Worm (Caenorhabditis elegans): ENCODE results near the gene F41C3.2.

F41C3.2 gene

DNA sequence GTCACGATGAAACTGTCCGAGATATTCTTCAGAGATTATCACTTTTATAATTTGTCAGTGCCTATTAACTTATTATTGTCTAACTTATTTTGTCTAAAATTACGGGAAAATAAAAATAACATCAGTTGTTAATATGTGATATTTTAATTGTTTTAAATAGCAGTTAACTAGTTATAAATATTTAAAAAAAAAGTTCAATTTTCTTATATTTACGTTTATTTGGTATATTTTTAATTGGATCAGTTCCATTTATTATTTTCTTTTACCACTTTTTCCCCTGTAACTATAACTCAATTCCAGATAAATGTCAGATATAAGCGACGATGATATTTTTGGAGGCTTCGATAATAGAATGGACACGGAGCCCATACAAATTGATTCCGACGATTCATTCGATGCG is 45.7 kb downstream of the F41C3.2 start, which contains the start of gene C33F10.4:
TSS of gene C33F10.4 (plus strand) at position 301 of the 400 bp plus-strand sequence.
- no peak for TF ChIP-seq hmbx-1 (tag; optimal IDR thresholded peaks at IDR 0.05)
- no peak for TF ChIP-seq tra-4 (tag; optimal IDR thresholded peaks at IDR 0.05)
- no peak for TF ChIP-seq hnd-1 (tag; optimal IDR thresholded peaks at IDR 0.05)
- TF ChIP-seq tbx-11 (GFP tag; IDR thresholded peaks at IDR 0.05), result no peak
- TF ChIP-seq F13C5.2 (tag; optimal IDR thresholded peaks at IDR 0.05), result no peak
- TF ChIP-seq hmg-4 (GFP tag; optimal IDR thresholded peaks at IDR 0.05), result no peak
- no peak for TF ChIP-seq tbx-37 (GFP tag; conservative IDR thresholded peaks at IDR 0.05)
- no peak for TF ChIP-seq ceh-36 (tag; optimal IDR thresholded peaks at IDR 0.05)
- no peak for TF ChIP-seq ceh-13 (GFP tag; optimal IDR thresholded peaks at IDR 0.05)
- TF ChIP-seq ama-1 (optimal IDR thresholded peaks at IDR 0.05), result no peak
- TF ChIP-seq pes-1 (GFP tag; IDR thresholded peaks at IDR 0.05), result no peak
- no peak for TF ChIP-seq scrt-1 (GFP tag; IDR thresholded peaks at IDR 0.05)
- no peak for TF ChIP-seq ets-7 (tag; optimal IDR thresholded peaks at IDR 0.05)

DNA sequence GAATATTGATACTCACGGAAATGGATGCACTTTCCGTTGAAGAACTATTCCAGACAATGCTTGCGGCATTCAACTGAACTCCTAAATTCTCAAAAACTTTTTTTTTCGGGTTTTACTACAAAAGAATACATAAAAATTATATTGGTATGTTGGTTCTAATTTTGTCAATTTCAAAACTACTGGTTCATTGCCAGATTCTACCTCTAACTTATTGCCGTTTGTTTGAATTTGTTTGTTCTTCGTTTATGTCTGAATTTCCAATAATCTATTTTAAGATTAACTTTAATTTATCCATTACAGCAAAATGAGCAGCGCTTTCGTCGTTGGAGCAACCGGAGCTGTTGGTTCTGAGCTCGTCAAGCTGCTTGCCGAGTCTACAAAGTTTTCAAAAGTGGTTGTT is 47.3 kb downstream of the F41C3.2 start, which contains the start of gene C33F10.14:
TSS of gene C33F10.14 (plus strand) at position 301 of the 400 bp plus-strand sequence.
- TF ChIP-seq tbx-37 (GFP tag; conservative IDR thresholded peaks at IDR 0.05), result no peak

- TF ChIP-seq F13C5.2 (tag; optimal IDR thresholded peaks at IDR 0.05), result no peak
- TF ChIP-seq tra-4 (tag; optimal IDR thresholded peaks at IDR 0.05), result no peak
- TF ChIP-seq tbx-37 (GFP tag; conservative IDR thresholded peaks at IDR 0.05), result no peak
- no peak for TF ChIP-seq scrt-1 (GFP tag; IDR thresholded peaks at IDR 0.05)
- TF ChIP-seq B0310.2 (tag; optimal IDR thresholded peaks at IDR 0.05), result no peak
- TF ChIP-seq ama-1 (optimal IDR thresholded peaks at IDR 0.05), result no peak
- no peak for TF ChIP-seq ceh-36 (tag; optimal IDR thresholded peaks at IDR 0.05)
Measured at ce11 chrII:4800524-4800923, 50.8 kb downstream of the F41C3.2 start.
